Fruit fly (Drosophila melanogaster) whole organism, prepupa: ENCODE data around the gene tkv.

ENCODE experiments used
- CG11902 ChIP-seq: fragments of 200-800 bp; sonication (Bioruptor generic); optimal IDR thresholded peaks from 3 replicates; lab custom pipeline; 2016; ENCODE audit warnings: missing biosample characterization, missing genetic modification characterization
- achi ChIP-seq: fragments of 200-800 bp; sonication (Bioruptor generic); optimal IDR thresholded peaks from 3 replicates; lab custom pipeline; 2016; ENCODE audit warnings: missing biosample characterization, missing genetic modification characterization
- salr ChIP-seq, 2 experiments: fragments of 200-800 bp; sonication (Bioruptor generic); optimal IDR thresholded peaks; 3 replicates each; lab custom pipeline; 2016 to 2018; ENCODE audit warnings: missing biosample characterization in 2 of 2, missing genetic modification characterization in 2 of 2, mild to moderate bottlenecking in 1 of 2

- TF ChIP-seq achi (GFP tag; lab: Kevin White, UChicago) (no peak), salr (GFP tag; optimal IDR thresholded peaks at IDR 0.05; lab: Kevin White, UChicago) (no peak), CG11902 (GFP tag; lab: Kevin White, UChicago) (no peak)
Measured at dm6 chr2L:5277262-5278008, 6.3 kb upstream of the tkv start.
